Worm (Caenorhabditis elegans): ENCODE results near the gene unc-43.

ce11 chrIV:10344621-10345020 is 5.4 kb downstream of the unc-43 start:
- no peak for TF ChIP-seq elt-2 (tag; optimal IDR thresholded peaks at IDR 0.05)
- no peak for TF ChIP-seq ceh-63 (GFP tag; optimal IDR thresholded peaks at IDR 0.05)
- no peak for TF ChIP-seq ama-1 (optimal IDR thresholded peaks at IDR 0.05)
- TF ChIP-seq elt-3 (tag; optimal IDR thresholded peaks at IDR 0.05): no peak
- no peak for TF ChIP-seq snpc-4 (tag; optimal IDR thresholded peaks at IDR 0.05)
- TF ChIP-seq unc-62 (GFP tag; optimal IDR thresholded peaks at IDR 0.05): no peak
- TF ChIP-seq Y116A8C.19 (tag; optimal IDR thresholded peaks at IDR 0.05; ENCODE audit: borderline replicate concordance): no peak
- TF ChIP-seq unc-86 (tag; optimal IDR thresholded peaks at IDR 0.05): no peak
- no peak for TF ChIP-seq nhr-76 (tag; optimal IDR thresholded peaks at IDR 0.05)
- no peak for TF ChIP-seq jun-1 (tag; optimal IDR thresholded peaks at IDR 0.05)
- no peak for TF ChIP-seq grh-1 (GFP tag; IDR thresholded peaks at IDR 0.05)
